Worm (Caenorhabditis elegans) whole organism, L2 larva: Measurements from ENCODE around the gene unc-30.

Experiments used
- F13H6.1 ChIP-seq: sonication (generic microtip); optimal IDR thresholded peaks from 2 replicates; lab custom pipeline; 2016; ENCODE audit warnings: missing genetic modification characterization, missing compliant biosample characterization
- R02D3.7 ChIP-seq: fragments of 150-350 bp; optimal IDR thresholded peaks from 2 replicates; lab custom pipeline; 2014; ENCODE audit warnings: missing biosample characterization, missing genetic modification characterization
- Y55F3AM.14 ChIP-seq: fragments of 200-800 bp; sonication (Bioruptor generic); optimal IDR thresholded peaks from 2 replicates; lab custom pipeline; 2018; ENCODE audit warnings: mild to moderate bottlenecking, missing genetic modification characterization, missing compliant biosample characterization
- alr-1 ChIP-seq: fragments of 150-350 bp; optimal IDR thresholded peaks from 2 replicates; lab custom pipeline; 2014; ENCODE audit warnings: missing biosample characterization, missing genetic modification characterization
- aly-2 ChIP-seq: fragments of 150-350 bp; optimal IDR thresholded peaks from 2 replicates; lab custom pipeline; 2014; ENCODE audit warnings: missing biosample characterization, missing genetic modification characterization
- ama-1 ChIP-seq: fragments of 150-350 bp; optimal IDR thresholded peaks from 2 replicates; lab custom pipeline; 2018; ENCODE audit warnings: inconsistent platforms
- blmp-1 ChIP-seq: sonication (generic microtip); optimal IDR thresholded peaks from 2 replicates; lab custom pipeline; 2017; ENCODE audit warnings: missing genetic modification characterization, mild to moderate bottlenecking, missing compliant biosample characterization, antibody characterized with exemption, moderate library complexity; ENCODE audit not compliant: insufficient read depth
- ceh-16 ChIP-seq: fragments of 150-350 bp; optimal IDR thresholded peaks from 2 replicates; lab custom pipeline; 2014; ENCODE audit warnings: missing biosample characterization, missing genetic modification characterization
- ceh-82 ChIP-seq: fragments of 150-350 bp; optimal IDR thresholded peaks from 2 replicates; lab custom pipeline; 2014; ENCODE audit warnings: missing biosample characterization, missing genetic modification characterization
- crh-2 ChIP-seq: sonication (generic microtip); optimal IDR thresholded peaks from 2 replicates; lab custom pipeline; 2017; ENCODE audit warnings: missing biosample characterization, missing genetic modification characterization
- dmd-4 ChIP-seq: sonication (generic microtip); optimal IDR thresholded peaks from 2 replicates; lab custom pipeline; 2017; ENCODE audit warnings: missing biosample characterization, missing genetic modification characterization
- egl-27 ChIP-seq: sonication (generic microtip); optimal IDR thresholded peaks from 3 replicates; lab custom pipeline; 2017; ENCODE audit warnings: missing biosample characterization, missing genetic modification reagents, missing genetic modification characterization
- elt-1 ChIP-seq: fragments of 150-350 bp; optimal IDR thresholded peaks from 2 replicates; lab custom pipeline; 2014; ENCODE audit warnings: missing biosample characterization, missing genetic modification characterization
- fos-1 ChIP-seq: fragments of 150-350 bp; optimal IDR thresholded peaks from 2 replicates; lab custom pipeline; 2014; ENCODE audit warnings: missing biosample characterization, missing genetic modification characterization
- lin-11 ChIP-seq: fragments of 150-350 bp; sonication (generic microtip); optimal IDR thresholded peaks from 2 replicates; lab custom pipeline; 2014; ENCODE audit warnings: missing biosample characterization, missing genetic modification characterization, inconsistent platforms, mixed read lengths
- lin-39 ChIP-seq: fragments of 150-350 bp; optimal IDR thresholded peaks from 2 replicates; lab custom pipeline; 2014; ENCODE audit warnings: missing biosample characterization, missing genetic modification reagents, missing genetic modification characterization
- lsy-2 ChIP-seq, 2 experiments: fragments of 150-350 bp in 1 of 2; sonication (generic microtip) in 1 of 2; optimal IDR thresholded peaks; 2 replicates each; lab custom pipeline; 2014 to 2017; ENCODE audit warnings: missing biosample characterization in 2 of 2, missing genetic modification characterization in 2 of 2
- mab-5 ChIP-seq: fragments of 150-350 bp; optimal IDR thresholded peaks from 2 replicates; lab custom pipeline; 2014; ENCODE audit warnings: missing biosample characterization, missing genetic modification characterization
- mbf-1 ChIP-seq: sonication (generic microtip); optimal IDR thresholded peaks from 2 replicates; lab custom pipeline; 2017; ENCODE audit warnings: missing biosample characterization, missing genetic modification characterization
- mdl-1 ChIP-seq, 2 experiments: fragments of 150-350 bp in 1 of 2; sonication (generic microtip) in 1 of 2; optimal IDR thresholded peaks; 2 replicates each; lab custom pipeline; 2017; ENCODE audit warnings: missing biosample characterization in 2 of 2, missing genetic modification characterization in 2 of 2
- nhr-11 ChIP-seq: fragments of 150-350 bp; optimal IDR thresholded peaks from 2 replicates; lab custom pipeline; 2014; ENCODE audit warnings: missing biosample characterization, missing genetic modification characterization
- nhr-12 ChIP-seq: fragments of 150-350 bp; optimal IDR thresholded peaks from 2 replicates; lab custom pipeline; 2014; ENCODE audit warnings: missing biosample characterization, missing genetic modification characterization
- nhr-129 ChIP-seq: fragments of 150-350 bp; optimal IDR thresholded peaks from 2 replicates; lab custom pipeline; 2014; ENCODE audit warnings: missing biosample characterization, missing genetic modification characterization
- nhr-21 ChIP-seq: fragments of 150-350 bp; optimal IDR thresholded peaks from 2 replicates; lab custom pipeline; 2014; ENCODE audit warnings: missing biosample characterization, missing genetic modification characterization
- nhr-23 ChIP-seq: fragments of 150-350 bp; optimal IDR thresholded peaks from 2 replicates; lab custom pipeline; 2014; ENCODE audit warnings: missing biosample characterization, missing genetic modification reagents, missing genetic modification characterization
- nhr-237 ChIP-seq: fragments of 150-350 bp; optimal IDR thresholded peaks from 2 replicates; lab custom pipeline; 2014; ENCODE audit warnings: missing biosample characterization, missing genetic modification characterization
- nhr-25 ChIP-seq: fragments of 150-350 bp; sonication (generic microtip); optimal IDR thresholded peaks from 3 replicates; lab custom pipeline; 2014; ENCODE audit warnings: missing biosample characterization, missing genetic modification characterization
- nhr-6 ChIP-seq: fragments of 150-350 bp; optimal IDR thresholded peaks from 2 replicates; lab custom pipeline; 2014; ENCODE audit warnings: missing biosample characterization, missing genetic modification characterization
- nhr-77 ChIP-seq: fragments of 150-350 bp; optimal IDR thresholded peaks from 2 replicates; lab custom pipeline; 2014; ENCODE audit warnings: missing biosample characterization, missing genetic modification characterization
- peb-1 ChIP-seq: fragments of 150-350 bp; optimal IDR thresholded peaks from 2 replicates; lab custom pipeline; 2014; ENCODE audit warnings: missing biosample characterization, missing genetic modification characterization
- sem-4 ChIP-seq: fragments of 150-350 bp; optimal IDR thresholded peaks from 2 replicates; lab custom pipeline; 2014; ENCODE audit warnings: missing biosample characterization, missing genetic modification reagents, missing genetic modification characterization
- skn-1 ChIP-seq: sonication (generic microtip); optimal IDR thresholded peaks from 2 replicates; lab custom pipeline; 2017; ENCODE audit warnings: missing biosample characterization, missing genetic modification characterization
- sma-9 ChIP-seq, 2 experiments: fragments of 150-350 bp in 1 of 2; sonication (generic microtip) in 1 of 2; optimal IDR thresholded peaks; 2 replicates each; lab custom pipeline; 2014 to 2016; ENCODE audit warnings: missing genetic modification characterization in 2 of 2, mild to moderate bottlenecking in 1 of 2, missing biosample characterization in 1 of 2, missing compliant biosample characterization in 1 of 2, missing genetic modification reagents in 1 of 2, moderate library complexity in 1 of 2
- unc-39 ChIP-seq: fragments of 150-350 bp; optimal IDR thresholded peaks from 2 replicates; lab custom pipeline; 2014; ENCODE audit warnings: missing biosample characterization, missing genetic modification characterization
- unc-55 ChIP-seq: fragments of 150-350 bp; sonication (generic microtip); optimal IDR thresholded peaks from 3 replicates; lab custom pipeline; 2014; ENCODE audit warnings: missing biosample characterization, missing genetic modification reagents, missing genetic modification characterization
- unc-62 ChIP-seq: fragments of 150-350 bp; optimal IDR thresholded peaks from 2 replicates; lab custom pipeline; 2014; ENCODE audit warnings: missing biosample characterization, missing genetic modification reagents, missing genetic modification characterization
- zag-1 ChIP-seq: fragments of 150-350 bp; optimal IDR thresholded peaks from 2 replicates; lab custom pipeline; 2014; ENCODE audit warnings: missing biosample characterization, missing genetic modification characterization
- ztf-1 ChIP-seq: fragments of 200-800 bp; sonication (Bioruptor generic); conservative IDR thresholded peaks from 2 replicates; pipeline ENCODE4 v1.3.6; 2022; ENCODE audit warnings: missing genetic modification characterization, missing compliant biosample characterization
- ztf-11 ChIP-seq: sonication (generic microtip); optimal IDR thresholded peaks from 2 replicates; lab custom pipeline; 2017; ENCODE audit warnings: missing biosample characterization, missing genetic modification characterization
- ztf-4 ChIP-seq: fragments of 150-350 bp; optimal IDR thresholded peaks from 2 replicates; lab custom pipeline; 2014; ENCODE audit warnings: missing biosample characterization, missing genetic modification characterization

The unc-30 gene

ce11 chrIV:13082836-13083763 lies 35.7 kb upstream of the unc-30 start (continued):
- TF ChIP-seq skn-1 (no peak), dmd-4 (no peak)
- TF ChIP-seq, all 48 proteins: peak for 6

- TF ChIP-seq Y55F3AM.14 (GFP tag; lab: Kevin White, UChicago) (no peak), nhr-21 (no peak), unc-62 (GFP tag; lab: Kevin White, UChicago) (no peak), lin-11 (no peak), nhr-25 (no peak), ztf-4 (tag; lab: Kevin White, UChicago) (no peak), mab-5 (tag; lab: Kevin White, UChicago) (no peak), unc-39 (no peak), nhr-77 (tag; lab: Kevin White, UChicago) (no peak), fos-1 (no peak), mbf-1 (tag; lab: Kevin White, UChicago) (no peak), elt-1 (tag; lab: Kevin White, UChicago) (no peak), nhr-11 (tag; lab: Kevin White, UChicago) (no peak), unc-55 (GFP tag; lab: Kevin White, UChicago) (no peak), blmp-1 (tag; lab: Kevin White, UChicago) (no peak), mdl-1 (tag; optimal IDR thresholded peaks at IDR 0.05; lab: Kevin White, UChicago) (no peak)
These were observed 33.1 kb upstream of the unc-30 start for ce11 chrIV:13085675-13086074.

- TF ChIP-seq nhr-129 (tag; lab: Kevin White, UChicago) (no peak), F13H6.1 (no peak), nhr-21 (no peak), dmd-4 (no peak)
- TF ChIP-seq, all 48 proteins: peak for 0
These were observed 32.1 kb upstream of the unc-30 start, which contains the start of gene spin-2 for ce11 chrIV:13086705-13087104. Gene spin-2, plus strand, starts transcription at chrIV:13087005.

- no peak for TF ChIP-seq ztf-4 (tag; lab: Kevin White, UChicago)
These were observed 29.0 kb upstream of the unc-30 start for ce11 chrIV:13089671-13090242.

- TF ChIP-seq crh-2 (tag; lab: Kevin White, UChicago) (no peak), nhr-12 (tag; lab: Kevin White, UChicago) (no peak), lin-11 (no peak), ceh-16 (tag; lab: Kevin White, UChicago) (no peak), lsy-2 (tag; optimal IDR thresholded peaks at IDR 0.05; lab: Kevin White, UChicago) (no peak), zag-1 (no peak), sma-9 (GFP tag; optimal IDR thresholded peaks at IDR 0.05; lab: Kevin White, UChicago) (no peak), sma-9 (tag; optimal IDR thresholded peaks at IDR 0.05; lab: Kevin White, UChicago) (no peak), skn-1 (no peak), nhr-77 (tag; lab: Kevin White, UChicago) (no peak), ceh-82 (tag; lab: Kevin White, UChicago) (no peak), nhr-23 (tag; lab: Kevin White, UChicago) (no peak), nhr-21 (no peak), lin-39 (no peak)
These were observed 27.8 kb upstream of the unc-30 start, which contains the start of gene col-132 for ce11 chrIV:13090967-13091366. Gene col-132, minus strand, starts transcription at chrIV:13091067.

ce11 chrIV:13093677-13094076 lies 25.1 kb upstream of the unc-30 start, which contains the start of the genes prcc-1 and C39E9.12:
Gene prcc-1, minus strand, starts transcription at chrIV:13093795.
Gene C39E9.12, plus strand, starts transcription at chrIV:13094007.
- no peak for TF ChIP-seq ztf-11 (tag; lab: Kevin White, UChicago)
- TF ChIP-seq aly-2 = no peak
- peak; percentile 23 for TF ChIP-seq nhr-6
- TF ChIP-seq mab-5 (tag; lab: Kevin White, UChicago) = no peak
- no peak for TF ChIP-seq unc-39
- TF ChIP-seq unc-62 (GFP tag; lab: Kevin White, UChicago) = no peak
- TF ChIP-seq peb-1 = no peak
- TF ChIP-seq ama-1 = no peak
- TF ChIP-seq Y55F3AM.14 (GFP tag; lab: Kevin White, UChicago) = no peak
- TF ChIP-seq nhr-23 (tag; lab: Kevin White, UChicago) = no peak
- no peak for TF ChIP-seq blmp-1 (tag; lab: Kevin White, UChicago)
- TF ChIP-seq ceh-82 (tag; lab: Kevin White, UChicago) = no peak
- no peak for TF ChIP-seq nhr-11 (tag; lab: Kevin White, UChicago)
- no peak for TF ChIP-seq nhr-21
- TF ChIP-seq ztf-1 (GFP tag; lab: Robert Waterston, UW) = no peak
- no peak for TF ChIP-seq elt-1 (tag; lab: Kevin White, UChicago)
- TF ChIP-seq nhr-237 (tag; lab: Kevin White, UChicago) = no peak
- TF ChIP-seq alr-1 (tag; lab: Kevin White, UChicago) = no peak
- TF ChIP-seq R02D3.7 (tag; lab: Kevin White, UChicago) = no peak
- TF ChIP-seq fos-1 = peak; percentile 32
- TF ChIP-seq F13H6.1 = no peak
- TF ChIP-seq sem-4 (tag; lab: Kevin White, UChicago) = no peak
- TF ChIP-seq egl-27 (tag; lab: Kevin White, UChicago) = peak; percentile 6
